Worm (Caenorhabditis elegans): ENCODE data around the gene mrpl-42.

Gene mrpl-42

DNA sequence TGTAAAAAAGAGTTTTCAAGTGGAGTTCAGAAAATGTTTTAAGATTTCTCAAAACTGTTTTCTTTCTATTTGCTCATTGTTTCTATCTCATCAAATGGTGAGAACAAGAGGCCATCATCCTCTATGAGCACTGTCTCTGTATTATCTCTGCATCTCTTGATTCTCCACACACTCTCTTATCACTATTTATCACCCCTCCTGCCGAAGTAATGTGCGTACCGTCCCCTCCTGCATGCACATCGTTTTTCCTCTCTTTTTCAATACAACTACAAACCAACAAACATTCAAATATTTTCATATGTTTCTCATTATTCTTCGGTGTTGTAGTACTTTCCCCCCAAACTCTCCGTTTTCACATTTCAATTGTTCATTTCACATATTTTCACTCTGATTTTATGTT is 22.2 kb upstream of the mrpl-42 start:
- no peak for TF ChIP-seq pros-1 (tag; optimal IDR thresholded peaks at IDR 0.05)
- no peak for TF ChIP-seq hlh-30 (tag; optimal IDR thresholded peaks at IDR 0.05; ENCODE audit: insufficient read depth)
- no peak for TF ChIP-seq hlh-6 (tag; optimal IDR thresholded peaks at IDR 0.05)
- no peak for TF ChIP-seq elt-2 (tag; optimal IDR thresholded peaks at IDR 0.05)
- TF ChIP-seq ets-4 (tag; optimal IDR thresholded peaks at IDR 0.05) = no peak
- no peak for TF ChIP-seq ttx-3 (tag; optimal IDR thresholded peaks at IDR 0.05)
- no peak for TF ChIP-seq tbx-2 (tag; optimal IDR thresholded peaks at IDR 0.05)
- TF ChIP-seq hlh-15 (tag; optimal IDR thresholded peaks at IDR 0.05) = no peak
- TF ChIP-seq pax-1 (tag; optimal IDR thresholded peaks at IDR 0.05) = no peak
- TF ChIP-seq lin-11 (tag; optimal IDR thresholded peaks at IDR 0.05) = no peak
- TF ChIP-seq ama-1 (optimal IDR thresholded peaks at IDR 0.05) = no peak
- no peak for TF ChIP-seq pag-3 (tag; optimal IDR thresholded peaks at IDR 0.05; ENCODE audit: borderline replicate concordance)
- TF ChIP-seq fax-1 (tag; optimal IDR thresholded peaks at IDR 0.05) = no peak
- no peak for TF ChIP-seq npax-4 (tag; optimal IDR thresholded peaks at IDR 0.05)
- TF ChIP-seq pqm-1 (tag; optimal IDR thresholded peaks at IDR 0.05) = no peak
- no peak for TF ChIP-seq mec-3 (tag; optimal IDR thresholded peaks at IDR 0.05; ENCODE audit: borderline replicate concordance)
- TF ChIP-seq pat-9 (tag; optimal IDR thresholded peaks at IDR 0.05) = no peak

DNA sequence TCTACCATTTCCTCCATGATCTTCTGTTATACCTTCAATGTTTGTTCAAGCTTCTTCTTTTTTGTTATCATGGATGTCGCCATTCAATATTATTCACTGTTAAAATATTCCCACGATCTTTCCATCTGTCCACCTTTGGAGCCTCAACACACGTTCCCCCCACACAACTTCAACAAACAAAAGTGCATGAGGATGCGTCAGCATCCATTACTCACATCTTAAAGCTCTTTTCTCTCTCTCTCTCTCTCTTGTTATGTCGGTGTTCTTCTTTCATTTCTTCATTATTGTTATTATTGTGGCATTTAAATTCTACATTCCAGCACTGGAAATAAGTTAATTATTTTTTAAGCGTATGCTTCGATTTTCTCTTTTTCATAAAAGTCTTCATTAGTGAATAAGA is 19.8 kb upstream of the mrpl-42 start:
- no peak for TF ChIP-seq F13H6.1 (tag; optimal IDR thresholded peaks at IDR 0.05)

DNA sequence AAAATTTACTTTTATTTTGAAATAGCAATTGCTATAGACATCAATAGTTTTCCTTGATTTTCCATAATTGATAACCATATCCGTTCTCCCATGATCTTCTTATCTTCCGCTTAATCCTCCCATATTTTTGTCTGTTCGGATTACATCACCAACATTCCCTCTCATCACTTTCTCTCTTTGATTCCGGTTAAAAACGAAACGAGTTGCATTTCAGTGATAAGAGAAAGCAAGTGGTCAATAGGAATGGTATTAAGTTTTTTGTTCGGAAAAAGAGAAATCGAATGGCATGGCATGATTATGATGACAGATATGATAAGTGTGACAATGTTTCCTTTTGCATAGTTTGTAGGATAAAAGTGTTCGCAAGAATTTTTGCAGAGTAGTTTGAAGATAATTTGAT is 17.8 kb upstream of the mrpl-42 start:
- TF ChIP-seq ceh-19 (GFP tag; optimal IDR thresholded peaks at IDR 0.05) (no peak), ceh-9 (tag; optimal IDR thresholded peaks at IDR 0.05) (no peak), odd-2 (tag; optimal IDR thresholded peaks at IDR 0.05) (no peak)

DNA sequence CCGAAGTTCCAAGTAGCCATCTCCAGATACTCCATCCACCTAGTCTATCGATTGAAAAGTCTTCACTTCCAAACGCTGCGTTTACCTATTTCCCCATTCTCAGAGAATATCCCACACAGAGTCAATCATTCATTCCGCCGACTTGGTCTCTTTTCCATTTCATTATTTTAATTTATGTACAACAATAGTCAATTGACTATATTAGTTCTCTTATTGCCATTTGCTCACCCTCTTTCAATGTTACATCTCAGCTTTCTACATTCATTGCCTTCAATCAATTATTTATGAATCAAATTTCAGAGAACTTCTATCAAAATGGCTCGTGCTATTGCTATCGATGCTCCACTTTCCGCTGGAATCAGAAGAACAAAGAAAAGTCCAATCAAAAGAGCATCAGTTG is 14.4 kb upstream of the mrpl-42 start, which contains the start of gene aly-1:
Gene aly-1 (plus strand): TSS at position 301 of the 400 bp plus-strand sequence.
- no peak for TF ChIP-seq tbx-7 (tag; optimal IDR thresholded peaks at IDR 0.05)
- no peak for TF ChIP-seq sox-4 (tag; optimal IDR thresholded peaks at IDR 0.05)
- TF ChIP-seq pat-9 (tag; optimal IDR thresholded peaks at IDR 0.05) = no peak
- TF ChIP-seq ceh-48 (tag; optimal IDR thresholded peaks at IDR 0.05) = no peak
- no peak for TF ChIP-seq ttx-3 (tag; optimal IDR thresholded peaks at IDR 0.05)
- TF ChIP-seq unc-86 (tag; optimal IDR thresholded peaks at IDR 0.05) = no peak
- TF ChIP-seq elt-4 (tag; optimal IDR thresholded peaks at IDR 0.05) = no peak
- TF ChIP-seq dve-1 (tag; optimal IDR thresholded peaks at IDR 0.05) = no peak

DNA sequence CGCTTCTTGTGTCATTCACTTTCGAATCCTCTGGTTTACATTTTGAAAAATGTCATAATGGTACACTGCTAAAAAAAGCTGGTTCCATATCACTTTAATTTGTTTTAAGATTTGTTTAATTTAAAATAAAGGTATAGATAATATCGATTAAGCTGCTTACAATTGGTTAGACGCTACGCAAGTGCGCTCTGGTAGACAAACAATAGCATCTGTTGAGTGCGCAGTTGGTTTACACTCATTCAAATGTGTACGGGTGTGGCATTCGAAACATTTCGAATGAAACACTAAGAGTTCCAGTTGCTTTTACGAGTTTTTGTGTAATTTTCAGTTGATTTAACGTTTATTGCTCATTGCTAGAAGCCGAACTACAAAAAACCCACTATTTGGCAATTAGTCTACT is 13.2 kb upstream of the mrpl-42 start:
- peak; percentile 1 for TF ChIP-seq tbx-2 (tag; optimal IDR thresholded peaks at IDR 0.05)
- peak; percentile 47 for TF ChIP-seq hlh-8 (tag; optimal IDR thresholded peaks at IDR 0.05)
- peak; percentile 19 for TF ChIP-seq elt-2 (tag; optimal IDR thresholded peaks at IDR 0.05)
- peak; percentile 11; the same call in 1 of the 2 replicates for TF ChIP-seq sox-2 (GFP tag; IDR thresholded peaks at IDR 0.05)
- TF ChIP-seq dmd-4 (tag; optimal IDR thresholded peaks at IDR 0.05; ENCODE audit: borderline replicate concordance) = no peak
- TF ChIP-seq madf-2 (tag; optimal IDR thresholded peaks at IDR 0.05) = no peak
- no peak for TF ChIP-seq ztf-16 (tag; optimal IDR thresholded peaks at IDR 0.05)
- no peak for TF ChIP-seq ceh-6 (GFP tag; optimal IDR thresholded peaks at IDR 0.05)
- TF ChIP-seq elt-4 (tag; optimal IDR thresholded peaks at IDR 0.05) = no peak
- TF ChIP-seq T23F11.4 (GFP tag; optimal IDR thresholded peaks at IDR 0.05) = no peak
- no peak for TF ChIP-seq hlh-13 (GFP tag; optimal IDR thresholded peaks at IDR 0.05)
- TF ChIP-seq ceh-31 (tag; optimal IDR thresholded peaks at IDR 0.05) = peak; percentile 41
- no peak for TF ChIP-seq C08G9.2 (tag; optimal IDR thresholded peaks at IDR 0.05)
- TF ChIP-seq nhr-11 (tag; optimal IDR thresholded peaks at IDR 0.05) = no peak
- TF ChIP-seq gmeb-2 (tag; optimal IDR thresholded peaks at IDR 0.05) = no peak
- peak; percentile 72 for TF ChIP-seq unc-55 (GFP tag; optimal IDR thresholded peaks at IDR 0.05)
- peak; percentile 40 for TF ChIP-seq ceh-48 (tag; optimal IDR thresholded peaks at IDR 0.05)
- TF ChIP-seq ceh-24 (tag; optimal IDR thresholded peaks at IDR 0.05) = no peak
- TF ChIP-seq pat-9 (tag; optimal IDR thresholded peaks at IDR 0.05) = peak; percentile 15
- no peak for TF ChIP-seq ama-1 (optimal IDR thresholded peaks at IDR 0.05)

Data from whole organism, late embryonic.